Fruit fly (Drosophila melanogaster) whole organism, larva: ENCODE results near the gene CG32318.

ENCODE experiments used
- noc ChIP-seq: fragments of 200-800 bp; sonication (Bioruptor generic); optimal IDR thresholded peaks from 3 replicates; lab custom pipeline; 2019; ENCODE audit warnings: missing biosample characterization, mild to moderate bottlenecking, missing genetic modification characterization, moderate library complexity

CG32318 gene

DNA sequence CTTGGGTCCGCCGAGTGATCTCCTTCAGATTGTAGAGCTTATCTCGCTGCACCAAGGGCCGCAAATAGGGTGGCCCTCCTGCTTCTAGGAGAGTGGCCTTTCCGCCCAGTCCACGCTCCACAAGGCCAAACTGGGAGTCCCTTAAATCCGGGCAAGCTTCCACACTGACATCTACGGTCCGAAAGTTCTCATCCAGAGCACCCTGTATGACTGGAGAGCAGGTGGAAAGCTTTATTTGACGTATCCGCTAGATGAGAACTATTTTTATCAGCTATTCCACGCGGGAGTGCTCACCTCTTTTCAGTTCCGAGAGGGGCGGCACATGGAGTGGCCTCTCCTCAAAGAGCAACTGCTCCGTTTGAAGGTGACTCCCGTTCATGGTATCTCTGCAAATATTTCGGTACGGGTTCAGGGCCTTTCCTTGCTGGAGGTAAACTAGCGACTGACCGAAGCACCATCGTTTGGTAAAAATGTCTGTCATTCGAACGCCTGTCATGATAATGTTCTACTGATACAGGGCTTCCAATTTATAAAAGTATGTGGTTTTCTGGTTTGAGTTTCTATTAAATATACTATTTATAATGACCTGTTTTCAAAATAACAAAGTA lies 44.0 kb downstream of the CG32318 start, which contains the start of gene meep:
Gene meep, minus strand, starts transcription at position 449 of the 608 bp plus-strand sequence.
- TF ChIP-seq noc: peak; percentile 19

DNA sequence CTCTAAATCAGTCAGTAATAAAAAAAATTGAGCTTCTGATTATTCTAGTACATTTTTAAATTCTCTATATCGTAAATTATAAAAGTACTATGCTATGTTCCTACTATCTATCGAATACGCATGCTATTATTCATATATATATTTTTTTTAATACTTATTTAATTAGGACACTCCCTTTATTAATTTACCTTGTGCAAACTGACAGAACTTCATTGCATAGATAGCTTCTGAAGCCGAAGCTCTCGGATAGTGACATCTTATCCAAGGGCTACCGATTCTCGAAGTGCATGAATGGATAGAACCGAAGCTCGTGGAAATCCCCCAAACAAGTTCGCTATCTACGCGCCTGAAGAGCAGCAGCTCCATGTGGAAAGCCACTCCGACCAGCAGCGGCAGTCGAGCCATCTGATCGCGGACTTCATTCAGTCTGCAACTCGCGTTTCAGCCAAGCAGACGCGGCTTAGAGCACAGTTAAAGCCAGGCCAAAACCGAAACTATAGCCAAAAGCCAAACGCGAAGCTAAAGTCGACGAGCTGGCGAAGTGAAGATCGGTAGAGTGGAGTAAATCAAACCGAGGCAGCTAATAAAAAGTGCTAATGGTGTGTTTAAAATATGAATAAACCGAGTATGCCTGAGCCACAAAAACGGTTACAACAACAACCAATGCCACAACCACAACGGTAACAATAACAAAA lies 46.2 kb downstream of the CG32318 start, which contains the start of gene mwh:
Gene mwh, plus strand, starts transcription at position 430 of the 695 bp plus-strand sequence.
- no peak for TF ChIP-seq noc
